Worm (Caenorhabditis elegans) whole organism, young adult: ENCODE results near the gene nhr-227.

ENCODE experiments used
- D2030.7 ChIP-seq: fragments of 200-800 bp; sonication (Bioruptor generic); IDR thresholded peaks from 2 replicates; pipeline ENCODE4 v1.3.6; 2022; ENCODE audit warnings: missing genetic modification reagents, missing genetic modification characterization, missing compliant biosample characterization
- F23B12.7 ChIP-seq: sonication (generic microtip); optimal IDR thresholded peaks from 2 replicates; lab custom pipeline; 2017; ENCODE audit warnings: missing genetic modification characterization, mild to moderate bottlenecking, missing compliant biosample characterization, antibody characterized with exemption, moderate library complexity; ENCODE audit not compliant: insufficient read depth
- F33H1.4 ChIP-seq: fragments of 200-800 bp; sonication (Bioruptor generic); IDR thresholded peaks from 2 replicates; pipeline ENCODE4 v1.3.6; 2022; ENCODE audit warnings: missing genetic modification reagents, missing genetic modification characterization, missing compliant biosample characterization
- F37B4.10 ChIP-seq: fragments of 200-800 bp; sonication (Bioruptor generic); IDR thresholded peaks from 2 replicates; pipeline ENCODE4 v1.3.6; 2022; ENCODE audit warnings: missing genetic modification characterization, missing compliant biosample characterization
- F57C9.4 ChIP-seq: sonication (generic microtip); optimal IDR thresholded peaks from 2 replicates; lab custom pipeline; 2017; ENCODE audit warnings: mild to moderate bottlenecking, missing genetic modification characterization, missing compliant biosample characterization
- Y95B8A.8 ChIP-seq: fragments of 200-800 bp; sonication (Bioruptor generic); IDR thresholded peaks from 2 replicates; pipeline ENCODE4 v1.3.6; 2022; ENCODE audit warnings: missing genetic modification reagents, missing genetic modification characterization, missing compliant biosample characterization
- ZK185.1 ChIP-seq: sonication (generic microtip); optimal IDR thresholded peaks from 2 replicates; lab custom pipeline; 2016; ENCODE audit warnings: mild to moderate bottlenecking, missing genetic modification characterization, missing compliant biosample characterization; ENCODE audit not compliant: poor library complexity, severe bottlenecking
- attf-5 ChIP-seq: fragments of 200-800 bp; sonication (Bioruptor generic); optimal IDR thresholded peaks from 2 replicates; lab custom pipeline; 2018; ENCODE audit warnings: mild to moderate bottlenecking, missing genetic modification characterization, missing compliant biosample characterization
- cebp-1 ChIP-seq, 2 experiments: fragments of 200-800 bp in 1 of 2; sonication (Bioruptor generic) in 1 of 2; sonication (generic microtip) in 1 of 2; IDR thresholded peaks in 1 of 2; optimal IDR thresholded peaks in 1 of 2; 2 replicates each; pipeline versions ENCODE4 v1.3.6 to Lab custom; 2017 to 2022; ENCODE audit warnings: missing compliant biosample characterization in 2 of 2, missing genetic modification characterization in 2 of 2, mild to moderate bottlenecking in 1 of 2, missing genetic modification reagents in 1 of 2, moderate library complexity in 1 of 2
- ceh-100 ChIP-seq: fragments of 200-800 bp; sonication (Bioruptor generic); IDR thresholded peaks from 2 replicates; pipeline ENCODE4 v1.3.6; 2022; ENCODE audit warnings: missing genetic modification reagents, missing genetic modification characterization, missing compliant biosample characterization
- ceh-27 ChIP-seq: fragments of 200-800 bp; sonication (Bioruptor generic); optimal IDR thresholded peaks from 2 replicates; lab custom pipeline; 2018; ENCODE audit warnings: mild to moderate bottlenecking, missing genetic modification characterization, moderate library complexity, missing compliant biosample characterization
- ceh-79 ChIP-seq: sonication (generic microtip); optimal IDR thresholded peaks from 2 replicates; lab custom pipeline; 2017; ENCODE audit warnings: mild to moderate bottlenecking, missing genetic modification characterization, missing compliant biosample characterization
- ceh-91 ChIP-seq: fragments of 200-800 bp; sonication (Bioruptor generic); IDR thresholded peaks from 2 replicates; pipeline ENCODE4 v1.3.6; 2022; ENCODE audit warnings: missing genetic modification reagents, missing genetic modification characterization, missing compliant biosample characterization
- die-1 ChIP-seq: sonication (generic microtip); optimal IDR thresholded peaks from 2 replicates; lab custom pipeline; 2016; ENCODE audit warnings: missing genotype, mild to moderate bottlenecking, missing genetic modification characterization, missing compliant biosample characterization
- dox-1 ChIP-seq: fragments of 200-800 bp; sonication (Bioruptor generic); IDR thresholded peaks from 2 replicates; pipeline ENCODE4 v1.3.6; 2022; ENCODE audit warnings: missing genetic modification reagents, missing genetic modification characterization, missing compliant biosample characterization
- fkh-3 ChIP-seq: sonication (generic microtip); optimal IDR thresholded peaks from 2 replicates; lab custom pipeline; 2016; ENCODE audit warnings: mild to moderate bottlenecking, missing genetic modification characterization, missing compliant biosample characterization
- hmg-1.2 ChIP-seq: fragments of 200-800 bp; sonication (Bioruptor generic); IDR thresholded peaks from 2 replicates; pipeline ENCODE4 v1.3.6; 2022; ENCODE audit warnings: missing genetic modification reagents, missing genetic modification characterization, missing compliant biosample characterization
- let-526 ChIP-seq: fragments of 200-800 bp; sonication (Bioruptor generic); IDR thresholded peaks from 2 replicates; pipeline ENCODE4 v1.3.6; 2022; ENCODE audit warnings: missing genetic modification reagents, missing genetic modification characterization, missing compliant biosample characterization
- mcd-1 ChIP-seq: fragments of 200-800 bp; sonication (Bioruptor generic); IDR thresholded peaks from 2 replicates; pipeline ENCODE4 v1.3.6; 2022; ENCODE audit warnings: missing genetic modification reagents, missing genetic modification characterization, missing compliant biosample characterization
- mes-4 ChIP-seq: sonication (generic microtip); optimal IDR thresholded peaks from 2 replicates; lab custom pipeline; 2016; ENCODE audit warnings: missing genotype, missing genetic modification characterization, missing compliant biosample characterization
- nfya-1 ChIP-seq: sonication (generic microtip); optimal IDR thresholded peaks from 2 replicates; lab custom pipeline; 2017; ENCODE audit warnings: antibody characterized with exemption, missing compliant biosample characterization, missing genetic modification characterization, borderline replicate concordance; ENCODE audit not compliant: insufficient read depth
- nhr-179 ChIP-seq: sonication (generic microtip); optimal IDR thresholded peaks from 2 replicates; lab custom pipeline; 2016; ENCODE audit warnings: mild to moderate bottlenecking, missing genetic modification characterization, missing compliant biosample characterization
- nhr-80 ChIP-seq: sonication (generic microtip); optimal IDR thresholded peaks from 2 replicates; lab custom pipeline; 2016; ENCODE audit warnings: missing genetic modification characterization, missing compliant biosample characterization
- pha-4 ChIP-seq: fragments of 150-350 bp; sonication (generic microtip); optimal IDR thresholded peaks from 2 replicates; lab custom pipeline; 2014; ENCODE audit warnings: missing biosample characterization, missing genetic modification reagents, missing genetic modification characterization
- rpc-1 ChIP-seq, 2 experiments: fragments of 150-350 bp in 1 of 2; sonication (generic microtip) in 1 of 2; optimal IDR thresholded peaks; 2 replicates each; lab custom pipeline; 2014 to 2018; ENCODE audit warnings: missing biosample characterization in 1 of 2, missing genetic modification characterization in 1 of 2, missing genetic modification reagents in 1 of 2, missing genotype in 1 of 2
- snpc-3.4 ChIP-seq: sonication (generic microtip); optimal IDR thresholded peaks from 2 replicates; lab custom pipeline; 2017; ENCODE audit warnings: missing genetic modification characterization, mild to moderate bottlenecking, missing compliant biosample characterization, antibody characterized with exemption, moderate library complexity, missing genotype, missing genetic modification reagents
- unc-62 ChIP-seq: fragments of 150-350 bp; optimal IDR thresholded peaks from 2 replicates; lab custom pipeline; 2014; ENCODE audit warnings: missing biosample characterization, missing genetic modification reagents, missing genetic modification characterization
- zfh-2 ChIP-seq: fragments of 200-800 bp; sonication (Bioruptor generic); conservative IDR thresholded peaks from 2 replicates; pipeline ENCODE4 v1.3.6; 2022; ENCODE audit warnings: missing genetic modification reagents, missing genetic modification characterization, missing compliant biosample characterization

The nhr-227 gene

ce11 chrV:2242630-2243029, 42.6 kb upstream of the nhr-227 start, which contains the start of gene cyp-33C3:
Gene cyp-33C3 (plus strand): TSS chrV:2242778.
- no peak for TF ChIP-seq F57C9.4
- TF ChIP-seq hmg-1.2 (GFP tag; lab: Robert Waterston, UW): peak; percentile 41; the same call in 1 of the 2 replicates

- TF ChIP-seq nhr-80 (tag; lab: Kevin White, UChicago) (peak; percentile 4), mes-4 (tag; lab: Kevin White, UChicago) (no peak), hmg-1.2 (GFP tag; lab: Robert Waterston, UW) (peak; percentile 80; the same call in 1 of the 2 replicates)
- TF ChIP-seq, all 124 proteins: peak for 2
Measured at ce11 chrV:2244751-2245150, 40.5 kb upstream of the nhr-227 start, which contains the start of gene cyp-33C5. Gene cyp-33C5 (plus strand): TSS chrV:2245004.

- no peak for TF ChIP-seq nhr-179 (tag; lab: Kevin White, UChicago)
Measured at ce11 chrV:2249310-2249709, 35.9 kb upstream of the nhr-227 start, which contains the start of gene cyp-33C6. Gene cyp-33C6 (minus strand): TSS chrV:2249410.

- TF ChIP-seq hmg-1.2 (GFP tag; lab: Robert Waterston, UW) (peak; percentile 18; the same call in 1 of the 2 replicates), mcd-1 (GFP tag; lab: Robert Waterston, UW) (0 out of 2 replicates have a peak, but pooled peaks have one; percentile 11), zfh-2 (GFP tag; lab: Robert Waterston, UW) (no peak), nhr-80 (tag; lab: Kevin White, UChicago) (peak; percentile 85), ceh-91 (GFP tag; lab: Robert Waterston, UW) (no peak), unc-62 (GFP tag; lab: Kevin White, UChicago) (peak; percentile 28), F33H1.4 (GFP tag; lab: Robert Waterston, UW) (no peak), pha-4 (tag; lab: Kevin White, UChicago) (peak; percentile 62), let-526 (GFP tag; lab: Robert Waterston, UW) (no peak), Y95B8A.8 (no peak), dox-1 (GFP tag; lab: Robert Waterston, UW) (0 out of 2 replicates have a peak, but pooled peaks have one; percentile 46), ceh-100 (no peak), F23B12.7 (tag; lab: Kevin White, UChicago) (peak; percentile 9), ceh-27 (no peak), attf-5 (peak; percentile 56), cebp-1 (GFP tag; IDR thresholded peaks at IDR 0.05; lab: Robert Waterston, UW) (peak; percentile 95), cebp-1 (tag; optimal IDR thresholded peaks at IDR 0.05; lab: Kevin White, UChicago) (peak; percentile 96)
Measured at ce11 chrV:2250126-2250590, 35.1 kb upstream of the nhr-227 start, which contains the start of gene cyp-33C7. Gene cyp-33C7 (plus strand): TSS chrV:2250540.

- TF ChIP-seq F23B12.7 (tag; lab: Kevin White, UChicago) (no peak), rpc-1 (optimal IDR thresholded peaks at IDR 0.05; lab: Kevin White, UChicago) (no peak), rpc-1 (tag; optimal IDR thresholded peaks at IDR 0.05; lab: Kevin White, UChicago) (no peak), nfya-1 (tag; lab: Kevin White, UChicago) (no peak), F37B4.10 (no peak), die-1 (tag; lab: Kevin White, UChicago) (no peak), fkh-3 (tag; lab: Kevin White, UChicago) (no peak), nhr-80 (tag; lab: Kevin White, UChicago) (peak; percentile 31), ZK185.1 (tag; lab: Kevin White, UChicago) (no peak)
Measured at ce11 chrV:2251774-2252173, 33.5 kb upstream of the nhr-227 start.

- TF ChIP-seq D2030.7 (GFP tag; lab: Robert Waterston, UW) (no peak), zfh-2 (GFP tag; lab: Robert Waterston, UW) (peak; percentile 68), ceh-79 (tag; lab: Kevin White, UChicago) (no peak), snpc-3.4 (tag; lab: Kevin White, UChicago) (no peak), cebp-1 (GFP tag; IDR thresholded peaks at IDR 0.05; lab: Robert Waterston, UW) (no peak), cebp-1 (tag; optimal IDR thresholded peaks at IDR 0.05; lab: Kevin White, UChicago) (peak; percentile 35)
Measured at ce11 chrV:2254553-2255124, 30.6 kb upstream of the nhr-227 start, which contains the start of gene str-253. Gene str-253 (minus strand): TSS chrV:2254603.
